Worm (Caenorhabditis elegans) whole organism, L2 larva: ENCODE data around the gene irld-34.

Experiments
- C34F6.9 ChIP-seq: fragments of 150-350 bp; optimal IDR thresholded peaks from 2 replicates; lab custom pipeline; 2014; ENCODE audit warnings: missing biosample characterization, missing genetic modification characterization
- F13H6.1 ChIP-seq: sonication (generic microtip); optimal IDR thresholded peaks from 2 replicates; lab custom pipeline; 2016; ENCODE audit warnings: missing genetic modification characterization, missing compliant biosample characterization
- ZK546.5 ChIP-seq: sonication (generic microtip); optimal IDR thresholded peaks from 2 replicates; lab custom pipeline; 2017; ENCODE audit warnings: missing biosample characterization, missing genetic modification characterization
- aly-2 ChIP-seq: fragments of 150-350 bp; optimal IDR thresholded peaks from 2 replicates; lab custom pipeline; 2014; ENCODE audit warnings: missing biosample characterization, missing genetic modification characterization
- ama-1 ChIP-seq: fragments of 150-350 bp; optimal IDR thresholded peaks from 2 replicates; lab custom pipeline; 2018; ENCODE audit warnings: inconsistent platforms
- blmp-1 ChIP-seq: sonication (generic microtip); optimal IDR thresholded peaks from 2 replicates; lab custom pipeline; 2017; ENCODE audit warnings: missing genetic modification characterization, mild to moderate bottlenecking, missing compliant biosample characterization, antibody characterized with exemption, moderate library complexity; ENCODE audit not compliant: insufficient read depth
- ceh-16 ChIP-seq: fragments of 150-350 bp; optimal IDR thresholded peaks from 2 replicates; lab custom pipeline; 2014; ENCODE audit warnings: missing biosample characterization, missing genetic modification characterization
- ceh-82 ChIP-seq: fragments of 150-350 bp; optimal IDR thresholded peaks from 2 replicates; lab custom pipeline; 2014; ENCODE audit warnings: missing biosample characterization, missing genetic modification characterization
- crh-2 ChIP-seq: sonication (generic microtip); optimal IDR thresholded peaks from 2 replicates; lab custom pipeline; 2017; ENCODE audit warnings: missing biosample characterization, missing genetic modification characterization
- dmd-4 ChIP-seq: sonication (generic microtip); optimal IDR thresholded peaks from 2 replicates; lab custom pipeline; 2017; ENCODE audit warnings: missing biosample characterization, missing genetic modification characterization
- egl-27 ChIP-seq: sonication (generic microtip); optimal IDR thresholded peaks from 3 replicates; lab custom pipeline; 2017; ENCODE audit warnings: missing biosample characterization, missing genetic modification reagents, missing genetic modification characterization
- elt-1 ChIP-seq: fragments of 150-350 bp; optimal IDR thresholded peaks from 2 replicates; lab custom pipeline; 2014; ENCODE audit warnings: missing biosample characterization, missing genetic modification characterization
- elt-3 ChIP-seq: sonication (generic microtip); optimal IDR thresholded peaks from 2 replicates; lab custom pipeline; 2017; ENCODE audit warnings: missing biosample characterization, missing genetic modification characterization
- fos-1 ChIP-seq: fragments of 150-350 bp; optimal IDR thresholded peaks from 2 replicates; lab custom pipeline; 2014; ENCODE audit warnings: missing biosample characterization, missing genetic modification characterization
- gmeb-1 ChIP-seq: fragments of 150-350 bp; optimal IDR thresholded peaks from 2 replicates; lab custom pipeline; 2014; ENCODE audit warnings: missing biosample characterization, missing genetic modification characterization
- lin-11 ChIP-seq: fragments of 150-350 bp; sonication (generic microtip); optimal IDR thresholded peaks from 2 replicates; lab custom pipeline; 2014; ENCODE audit warnings: missing biosample characterization, missing genetic modification characterization, inconsistent platforms, mixed read lengths
- lin-13 ChIP-seq: fragments of 150-350 bp; optimal IDR thresholded peaks from 2 replicates; lab custom pipeline; 2014; ENCODE audit warnings: missing biosample characterization, missing genetic modification reagents, missing genetic modification characterization
- mbf-1 ChIP-seq: sonication (generic microtip); optimal IDR thresholded peaks from 2 replicates; lab custom pipeline; 2017; ENCODE audit warnings: missing biosample characterization, missing genetic modification characterization
- mdl-1 ChIP-seq, 2 experiments: fragments of 150-350 bp in 1 of 2; sonication (generic microtip) in 1 of 2; optimal IDR thresholded peaks; 2 replicates each; lab custom pipeline; 2017; ENCODE audit warnings: missing biosample characterization in 2 of 2, missing genetic modification characterization in 2 of 2
- nhr-10 ChIP-seq: sonication (generic microtip); optimal IDR thresholded peaks from 2 replicates; lab custom pipeline; 2017; ENCODE audit warnings: missing biosample characterization, missing genetic modification characterization
- nhr-11 ChIP-seq: fragments of 150-350 bp; optimal IDR thresholded peaks from 2 replicates; lab custom pipeline; 2014; ENCODE audit warnings: missing biosample characterization, missing genetic modification characterization
- nhr-12 ChIP-seq: fragments of 150-350 bp; optimal IDR thresholded peaks from 2 replicates; lab custom pipeline; 2014; ENCODE audit warnings: missing biosample characterization, missing genetic modification characterization
- nhr-129 ChIP-seq: fragments of 150-350 bp; optimal IDR thresholded peaks from 2 replicates; lab custom pipeline; 2014; ENCODE audit warnings: missing biosample characterization, missing genetic modification characterization
- nhr-21 ChIP-seq: fragments of 150-350 bp; optimal IDR thresholded peaks from 2 replicates; lab custom pipeline; 2014; ENCODE audit warnings: missing biosample characterization, missing genetic modification characterization
- nhr-23 ChIP-seq: fragments of 150-350 bp; optimal IDR thresholded peaks from 2 replicates; lab custom pipeline; 2014; ENCODE audit warnings: missing biosample characterization, missing genetic modification reagents, missing genetic modification characterization
- nhr-237 ChIP-seq: fragments of 150-350 bp; optimal IDR thresholded peaks from 2 replicates; lab custom pipeline; 2014; ENCODE audit warnings: missing biosample characterization, missing genetic modification characterization
- peb-1 ChIP-seq: fragments of 150-350 bp; optimal IDR thresholded peaks from 2 replicates; lab custom pipeline; 2014; ENCODE audit warnings: missing biosample characterization, missing genetic modification characterization
- skn-1 ChIP-seq: sonication (generic microtip); optimal IDR thresholded peaks from 2 replicates; lab custom pipeline; 2017; ENCODE audit warnings: missing biosample characterization, missing genetic modification characterization
- sma-3 ChIP-seq: sonication (generic microtip); optimal IDR thresholded peaks from 2 replicates; lab custom pipeline; 2016; ENCODE audit warnings: missing genetic modification reagents, missing genetic modification characterization, missing compliant biosample characterization
- sma-9 ChIP-seq, 2 experiments: fragments of 150-350 bp in 1 of 2; sonication (generic microtip) in 1 of 2; optimal IDR thresholded peaks; 2 replicates each; lab custom pipeline; 2014 to 2016; ENCODE audit warnings: missing genetic modification characterization in 2 of 2, mild to moderate bottlenecking in 1 of 2, missing biosample characterization in 1 of 2, missing compliant biosample characterization in 1 of 2, missing genetic modification reagents in 1 of 2, moderate library complexity in 1 of 2
- unc-55 ChIP-seq: fragments of 150-350 bp; sonication (generic microtip); optimal IDR thresholded peaks from 3 replicates; lab custom pipeline; 2014; ENCODE audit warnings: missing biosample characterization, missing genetic modification reagents, missing genetic modification characterization
- unc-62 ChIP-seq: fragments of 150-350 bp; optimal IDR thresholded peaks from 2 replicates; lab custom pipeline; 2014; ENCODE audit warnings: missing biosample characterization, missing genetic modification reagents, missing genetic modification characterization
- zag-1 ChIP-seq: fragments of 150-350 bp; optimal IDR thresholded peaks from 2 replicates; lab custom pipeline; 2014; ENCODE audit warnings: missing biosample characterization, missing genetic modification characterization
- ztf-1 ChIP-seq: fragments of 200-800 bp; sonication (Bioruptor generic); conservative IDR thresholded peaks from 2 replicates; pipeline ENCODE4 v1.3.6; 2022; ENCODE audit warnings: missing genetic modification characterization, missing compliant biosample characterization
- ztf-11 ChIP-seq: sonication (generic microtip); optimal IDR thresholded peaks from 2 replicates; lab custom pipeline; 2017; ENCODE audit warnings: missing biosample characterization, missing genetic modification characterization
- ztf-4 ChIP-seq: fragments of 150-350 bp; optimal IDR thresholded peaks from 2 replicates; lab custom pipeline; 2014; ENCODE audit warnings: missing biosample characterization, missing genetic modification characterization

The irld-34 gene

DNA sequence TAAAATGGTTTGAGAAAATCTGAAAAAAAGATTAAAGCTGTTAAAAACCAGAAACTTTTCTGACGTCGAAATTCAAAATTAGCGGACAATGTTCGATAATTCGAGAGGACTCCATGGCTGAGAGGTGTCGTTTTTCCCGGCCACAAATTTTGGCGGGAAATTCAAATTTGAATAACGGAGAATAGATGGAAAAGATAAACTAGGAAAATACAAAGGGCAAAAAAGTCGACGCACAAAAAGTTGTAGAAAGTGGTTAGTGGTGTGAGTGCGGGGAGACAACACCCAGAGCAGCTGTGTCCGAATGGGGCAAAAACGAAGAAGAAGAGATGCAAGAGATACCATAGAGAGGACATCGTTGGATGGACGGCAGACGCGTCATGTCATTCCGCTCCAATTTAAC lies 36.2 kb downstream of the irld-34 start, which contains the start of gene cls-3 (continued):
- TF ChIP-seq ztf-1 (GFP tag; lab: Robert Waterston, UW): no peak
- no peak for TF ChIP-seq lin-11
- no peak for TF ChIP-seq crh-2
- peak; percentile 16 for TF ChIP-seq F13H6.1 (tag; lab: Kevin White, UChicago)
- peak; percentile 7 for TF ChIP-seq zag-1
- TF ChIP-seq nhr-23 (tag; lab: Kevin White, UChicago): no peak
- TF ChIP-seq nhr-21: peak; percentile 9

DNA sequence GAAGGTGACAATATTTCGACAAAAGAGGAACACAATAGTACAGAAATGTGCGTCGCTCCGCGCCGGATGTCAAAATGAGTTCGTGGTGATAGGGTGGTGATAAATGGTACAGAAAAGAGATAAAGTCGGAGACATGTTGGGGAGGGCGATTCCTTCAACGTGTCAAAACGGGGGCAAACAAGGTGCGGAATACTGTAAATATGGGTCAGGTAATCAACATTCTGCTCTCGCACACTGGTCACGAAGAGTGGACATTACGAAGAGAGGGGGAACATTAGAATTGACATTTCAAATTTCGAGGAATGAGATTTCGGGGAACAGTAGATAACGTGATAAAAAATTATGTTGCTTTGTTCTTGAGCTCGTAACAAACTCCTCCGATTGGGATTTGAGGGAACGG lies 44.7 kb downstream of the irld-34 start, which contains the start of gene ZC84.6:
ZC84.6 (minus strand) TSS at position 101 of the 400 bp plus-strand sequence.
- TF ChIP-seq skn-1 (tag; lab: Kevin White, UChicago) (no peak), sma-9 (GFP tag; optimal IDR thresholded peaks at IDR 0.05; lab: Kevin White, UChicago) (no peak), sma-9 (tag; optimal IDR thresholded peaks at IDR 0.05; lab: Kevin White, UChicago) (no peak), peb-1 (tag; lab: Kevin White, UChicago) (no peak), dmd-4 (no peak), C34F6.9 (tag; lab: Kevin White, UChicago) (no peak), unc-62 (GFP tag; lab: Kevin White, UChicago) (no peak), lin-13 (GFP tag; lab: Kevin White, UChicago) (no peak), nhr-237 (tag; lab: Kevin White, UChicago) (no peak), mbf-1 (tag; lab: Kevin White, UChicago) (no peak), lin-11 (no peak), elt-1 (tag; lab: Kevin White, UChicago) (no peak), sma-3 (no peak), aly-2 (tag; lab: Kevin White, UChicago) (no peak), F13H6.1 (tag; lab: Kevin White, UChicago) (no peak), ztf-4 (tag; lab: Kevin White, UChicago) (no peak), nhr-10 (tag; lab: Kevin White, UChicago) (no peak), egl-27 (tag; lab: Kevin White, UChicago) (no peak), nhr-129 (no peak)
- TF ChIP-seq, all 48 proteins: peak for 0

DNA sequence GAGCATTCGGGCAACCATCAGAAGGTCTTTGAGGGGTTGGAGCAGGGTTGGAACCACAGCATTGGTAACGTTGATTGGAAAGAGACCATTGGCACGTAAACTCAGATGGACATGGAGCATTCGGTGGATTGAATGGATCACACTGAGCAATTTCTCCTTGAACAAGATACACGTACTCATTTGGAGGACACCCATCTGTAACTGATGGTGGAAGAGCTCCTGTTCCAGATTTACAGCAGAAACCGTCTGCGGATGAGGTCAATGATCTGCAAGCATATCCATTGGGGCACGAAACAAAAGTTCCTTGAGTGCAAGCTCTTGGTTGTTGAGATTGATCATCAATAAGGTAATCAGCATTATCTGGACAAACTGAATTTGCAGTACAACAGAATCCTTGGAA lies 47.1 kb downstream of the irld-34 start:
- TF ChIP-seq nhr-12 (tag; lab: Kevin White, UChicago) (no peak), ztf-1 (GFP tag; lab: Robert Waterston, UW) (no peak), sma-3 (no peak), lin-13 (GFP tag; lab: Kevin White, UChicago) (no peak), aly-2 (tag; lab: Kevin White, UChicago) (no peak), sma-9 (GFP tag; optimal IDR thresholded peaks at IDR 0.05; lab: Kevin White, UChicago) (no peak), sma-9 (tag; optimal IDR thresholded peaks at IDR 0.05; lab: Kevin White, UChicago) (no peak), C34F6.9 (tag; lab: Kevin White, UChicago) (no peak), unc-62 (GFP tag; lab: Kevin White, UChicago) (no peak), ztf-11 (tag; lab: Kevin White, UChicago) (no peak), ceh-82 (no peak), elt-3 (no peak), nhr-21 (no peak), dmd-4 (no peak), unc-55 (no peak), ZK546.5 (no peak), nhr-129 (no peak)

DNA sequence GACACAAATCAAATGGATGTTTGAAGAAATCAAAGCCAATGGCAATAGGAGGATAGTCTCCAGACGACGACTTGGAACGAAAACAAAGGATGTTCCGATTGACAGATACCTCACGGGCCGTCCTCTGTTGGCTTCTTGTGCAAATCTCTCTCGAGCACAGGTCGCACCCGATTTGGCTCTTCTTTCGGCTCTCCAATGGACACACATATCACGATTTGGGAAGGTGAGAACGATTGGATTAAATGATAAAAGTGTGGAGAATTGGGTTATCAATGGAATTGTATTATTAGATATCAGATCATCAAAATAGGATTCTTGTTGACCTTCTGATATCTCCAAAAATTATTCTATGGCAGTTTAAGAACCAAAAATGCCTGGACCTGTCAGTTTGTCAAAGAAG lies 51.3 kb downstream of the irld-34 start, which contains the start of gene ZC84.1:
ZC84.1 (minus strand) TSS at position 101 of the 400 bp plus-strand sequence.
- no peak for TF ChIP-seq nhr-10 (tag; lab: Kevin White, UChicago)
- TF ChIP-seq nhr-237 (tag; lab: Kevin White, UChicago): no peak
- TF ChIP-seq mbf-1 (tag; lab: Kevin White, UChicago): no peak
- TF ChIP-seq ceh-16: no peak
- no peak for TF ChIP-seq F13H6.1 (tag; lab: Kevin White, UChicago)
- no peak for TF ChIP-seq ama-1
- TF ChIP-seq peb-1 (tag; lab: Kevin White, UChicago): no peak
- no peak for TF ChIP-seq nhr-11 (tag; lab: Kevin White, UChicago)
- no peak for TF ChIP-seq sma-3
- TF ChIP-seq dmd-4: no peak
- no peak for TF ChIP-seq blmp-1 (tag; lab: Kevin White, UChicago)
- no peak for TF ChIP-seq fos-1 (tag; lab: Kevin White, UChicago)
- no peak for TF ChIP-seq unc-62 (GFP tag; lab: Kevin White, UChicago)
- TF ChIP-seq mdl-1 (tag; optimal IDR thresholded peaks at IDR 0.05; lab: Kevin White, UChicago): no peak
- TF ChIP-seq ztf-1 (GFP tag; lab: Robert Waterston, UW): no peak
- no peak for TF ChIP-seq egl-27 (tag; lab: Kevin White, UChicago)
- TF ChIP-seq ZK546.5: no peak
- TF ChIP-seq gmeb-1 (tag; lab: Kevin White, UChicago): no peak
